Worm (Caenorhabditis elegans) whole organism, L2 larva: ENCODE data around the gene F26A1.8.
A peak's percentile ranks its signal among the peaks of the same experiment; 100 is the strongest.

Experiments used
- F13H6.1 ChIP-seq: sonication (generic microtip); optimal IDR thresholded peaks from 2 replicates; lab custom pipeline; 2016; ENCODE audit warnings: missing genetic modification characterization, missing compliant biosample characterization
- R02D3.7 ChIP-seq: fragments of 150-350 bp; optimal IDR thresholded peaks from 2 replicates; lab custom pipeline; 2014; ENCODE audit warnings: missing biosample characterization, missing genetic modification characterization
- Y55F3AM.14 ChIP-seq: fragments of 200-800 bp; sonication (Bioruptor generic); optimal IDR thresholded peaks from 2 replicates; lab custom pipeline; 2018; ENCODE audit warnings: mild to moderate bottlenecking, missing genetic modification characterization, missing compliant biosample characterization
- ZK546.5 ChIP-seq: sonication (generic microtip); optimal IDR thresholded peaks from 2 replicates; lab custom pipeline; 2017; ENCODE audit warnings: missing biosample characterization, missing genetic modification characterization
- alr-1 ChIP-seq: fragments of 150-350 bp; optimal IDR thresholded peaks from 2 replicates; lab custom pipeline; 2014; ENCODE audit warnings: missing biosample characterization, missing genetic modification characterization
- aly-2 ChIP-seq: fragments of 150-350 bp; optimal IDR thresholded peaks from 2 replicates; lab custom pipeline; 2014; ENCODE audit warnings: missing biosample characterization, missing genetic modification characterization
- ama-1 ChIP-seq: fragments of 150-350 bp; optimal IDR thresholded peaks from 2 replicates; lab custom pipeline; 2018; ENCODE audit warnings: inconsistent platforms
- ceh-82 ChIP-seq: fragments of 150-350 bp; optimal IDR thresholded peaks from 2 replicates; lab custom pipeline; 2014; ENCODE audit warnings: missing biosample characterization, missing genetic modification characterization
- crh-2 ChIP-seq: sonication (generic microtip); optimal IDR thresholded peaks from 2 replicates; lab custom pipeline; 2017; ENCODE audit warnings: missing biosample characterization, missing genetic modification characterization
- egl-27 ChIP-seq: sonication (generic microtip); optimal IDR thresholded peaks from 3 replicates; lab custom pipeline; 2017; ENCODE audit warnings: missing biosample characterization, missing genetic modification reagents, missing genetic modification characterization
- elt-1 ChIP-seq: fragments of 150-350 bp; optimal IDR thresholded peaks from 2 replicates; lab custom pipeline; 2014; ENCODE audit warnings: missing biosample characterization, missing genetic modification characterization
- elt-3 ChIP-seq: sonication (generic microtip); optimal IDR thresholded peaks from 2 replicates; lab custom pipeline; 2017; ENCODE audit warnings: missing biosample characterization, missing genetic modification characterization
- gmeb-1 ChIP-seq: fragments of 150-350 bp; optimal IDR thresholded peaks from 2 replicates; lab custom pipeline; 2014; ENCODE audit warnings: missing biosample characterization, missing genetic modification characterization
- lin-11 ChIP-seq: fragments of 150-350 bp; sonication (generic microtip); optimal IDR thresholded peaks from 2 replicates; lab custom pipeline; 2014; ENCODE audit warnings: missing biosample characterization, missing genetic modification characterization, inconsistent platforms, mixed read lengths
- lin-13 ChIP-seq: fragments of 150-350 bp; optimal IDR thresholded peaks from 2 replicates; lab custom pipeline; 2014; ENCODE audit warnings: missing biosample characterization, missing genetic modification reagents, missing genetic modification characterization
- lin-39 ChIP-seq: fragments of 150-350 bp; optimal IDR thresholded peaks from 2 replicates; lab custom pipeline; 2014; ENCODE audit warnings: missing biosample characterization, missing genetic modification reagents, missing genetic modification characterization
- lsy-2 ChIP-seq, 2 experiments: fragments of 150-350 bp in 1 of 2; sonication (generic microtip) in 1 of 2; optimal IDR thresholded peaks; 2 replicates each; lab custom pipeline; 2014 to 2017; ENCODE audit warnings: missing biosample characterization in 2 of 2, missing genetic modification characterization in 2 of 2
- mab-5 ChIP-seq: fragments of 150-350 bp; optimal IDR thresholded peaks from 2 replicates; lab custom pipeline; 2014; ENCODE audit warnings: missing biosample characterization, missing genetic modification characterization
- mbf-1 ChIP-seq: sonication (generic microtip); optimal IDR thresholded peaks from 2 replicates; lab custom pipeline; 2017; ENCODE audit warnings: missing biosample characterization, missing genetic modification characterization
- mdl-1 ChIP-seq, 2 experiments: fragments of 150-350 bp in 1 of 2; sonication (generic microtip) in 1 of 2; optimal IDR thresholded peaks; 2 replicates each; lab custom pipeline; 2017; ENCODE audit warnings: missing biosample characterization in 2 of 2, missing genetic modification characterization in 2 of 2
- nhr-11 ChIP-seq: fragments of 150-350 bp; optimal IDR thresholded peaks from 2 replicates; lab custom pipeline; 2014; ENCODE audit warnings: missing biosample characterization, missing genetic modification characterization
- nhr-12 ChIP-seq: fragments of 150-350 bp; optimal IDR thresholded peaks from 2 replicates; lab custom pipeline; 2014; ENCODE audit warnings: missing biosample characterization, missing genetic modification characterization
- nhr-129 ChIP-seq: fragments of 150-350 bp; optimal IDR thresholded peaks from 2 replicates; lab custom pipeline; 2014; ENCODE audit warnings: missing biosample characterization, missing genetic modification characterization
- nhr-21 ChIP-seq: fragments of 150-350 bp; optimal IDR thresholded peaks from 2 replicates; lab custom pipeline; 2014; ENCODE audit warnings: missing biosample characterization, missing genetic modification characterization
- nhr-23 ChIP-seq: fragments of 150-350 bp; optimal IDR thresholded peaks from 2 replicates; lab custom pipeline; 2014; ENCODE audit warnings: missing biosample characterization, missing genetic modification reagents, missing genetic modification characterization
- nhr-237 ChIP-seq: fragments of 150-350 bp; optimal IDR thresholded peaks from 2 replicates; lab custom pipeline; 2014; ENCODE audit warnings: missing biosample characterization, missing genetic modification characterization
- nhr-25 ChIP-seq: fragments of 150-350 bp; sonication (generic microtip); optimal IDR thresholded peaks from 3 replicates; lab custom pipeline; 2014; ENCODE audit warnings: missing biosample characterization, missing genetic modification characterization
- nhr-6 ChIP-seq: fragments of 150-350 bp; optimal IDR thresholded peaks from 2 replicates; lab custom pipeline; 2014; ENCODE audit warnings: missing biosample characterization, missing genetic modification characterization
- nhr-77 ChIP-seq: fragments of 150-350 bp; optimal IDR thresholded peaks from 2 replicates; lab custom pipeline; 2014; ENCODE audit warnings: missing biosample characterization, missing genetic modification characterization
- peb-1 ChIP-seq: fragments of 150-350 bp; optimal IDR thresholded peaks from 2 replicates; lab custom pipeline; 2014; ENCODE audit warnings: missing biosample characterization, missing genetic modification characterization
- sem-4 ChIP-seq: fragments of 150-350 bp; optimal IDR thresholded peaks from 2 replicates; lab custom pipeline; 2014; ENCODE audit warnings: missing biosample characterization, missing genetic modification reagents, missing genetic modification characterization
- unc-39 ChIP-seq: fragments of 150-350 bp; optimal IDR thresholded peaks from 2 replicates; lab custom pipeline; 2014; ENCODE audit warnings: missing biosample characterization, missing genetic modification characterization
- unc-55 ChIP-seq: fragments of 150-350 bp; sonication (generic microtip); optimal IDR thresholded peaks from 3 replicates; lab custom pipeline; 2014; ENCODE audit warnings: missing biosample characterization, missing genetic modification reagents, missing genetic modification characterization
- unc-62 ChIP-seq: fragments of 150-350 bp; optimal IDR thresholded peaks from 2 replicates; lab custom pipeline; 2014; ENCODE audit warnings: missing biosample characterization, missing genetic modification reagents, missing genetic modification characterization
- ztf-1 ChIP-seq: fragments of 200-800 bp; sonication (Bioruptor generic); conservative IDR thresholded peaks from 2 replicates; pipeline ENCODE4 v1.3.6; 2022; ENCODE audit warnings: missing genetic modification characterization, missing compliant biosample characterization
- ztf-11 ChIP-seq: sonication (generic microtip); optimal IDR thresholded peaks from 2 replicates; lab custom pipeline; 2017; ENCODE audit warnings: missing biosample characterization, missing genetic modification characterization

Gene F26A1.8

DNA sequence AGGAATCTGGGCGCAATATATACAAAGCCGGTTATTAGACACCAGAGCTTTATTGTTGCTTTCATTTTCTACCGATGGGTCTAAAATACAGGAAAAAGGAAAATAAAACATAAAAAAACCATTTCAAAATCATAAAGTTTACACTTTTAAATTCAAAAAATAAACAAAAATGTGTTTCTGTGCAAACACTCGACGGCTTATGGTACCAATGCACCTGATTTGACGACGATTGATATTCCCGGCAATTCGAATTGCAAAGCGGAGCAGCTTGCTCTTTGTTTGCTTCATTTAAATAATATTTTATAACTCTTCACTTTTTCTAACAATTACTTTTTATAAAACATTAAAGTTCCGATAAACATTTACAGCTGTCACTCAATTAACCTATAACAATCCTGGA, 28.1 kb upstream of the F26A1.8 start, which contains the start of gene F26A1.1:
Gene F26A1.1 (plus strand): TSS at position 369 of the 400 bp plus-strand sequence.
- peak; percentile 6 for TF ChIP-seq gmeb-1 (tag; lab: Kevin White, UChicago)
- no peak for TF ChIP-seq nhr-23 (tag; lab: Kevin White, UChicago)
- peak; percentile 8 for TF ChIP-seq nhr-129 (tag; lab: Kevin White, UChicago)
- TF ChIP-seq crh-2: peak; percentile 5
- TF ChIP-seq unc-55 (GFP tag; lab: Kevin White, UChicago): peak; percentile 54
- TF ChIP-seq lsy-2 (tag; optimal IDR thresholded peaks at IDR 0.05; lab: Kevin White, UChicago): peak in 1 of 2 experiments; percentile 38
- TF ChIP-seq nhr-21: no peak
- TF ChIP-seq ceh-82 (tag; lab: Kevin White, UChicago): no peak
- TF ChIP-seq F13H6.1 (tag; lab: Kevin White, UChicago): no peak

DNA sequence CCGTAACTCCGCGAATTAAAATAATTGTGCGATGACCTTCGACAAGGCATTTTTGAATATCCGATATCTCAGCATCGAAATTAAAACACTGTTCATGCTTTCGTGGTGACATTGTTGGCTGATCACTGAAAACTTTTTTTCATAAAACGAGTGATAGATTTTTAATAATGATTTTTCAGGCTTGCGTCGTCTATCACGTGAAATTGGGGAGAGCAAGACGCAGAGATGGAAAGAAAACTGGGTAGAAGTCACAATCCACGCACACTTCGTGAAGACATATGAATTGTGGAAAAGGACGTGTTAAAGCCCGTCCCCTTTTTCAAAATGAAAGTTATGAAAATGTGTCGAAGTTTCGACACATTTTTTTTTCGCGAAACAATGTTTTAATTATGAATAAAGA, 27.7 kb upstream of the F26A1.8 start, which contains the start of gene nonu-1:
Gene nonu-1 (minus strand): TSS at position 169 of the 400 bp plus-strand sequence.
- TF ChIP-seq unc-39 (tag; lab: Kevin White, UChicago) (no peak), Y55F3AM.14 (GFP tag; lab: Kevin White, UChicago) (no peak), nhr-25 (tag; lab: Kevin White, UChicago) (no peak), peb-1 (tag; lab: Kevin White, UChicago) (no peak), sem-4 (tag; lab: Kevin White, UChicago) (no peak), elt-3 (no peak), nhr-11 (tag; lab: Kevin White, UChicago) (no peak), lin-13 (no peak), nhr-77 (tag; lab: Kevin White, UChicago) (no peak), unc-55 (GFP tag; lab: Kevin White, UChicago) (no peak), nhr-12 (tag; lab: Kevin White, UChicago) (no peak), ztf-1 (no peak), R02D3.7 (no peak), nhr-237 (tag; lab: Kevin White, UChicago) (no peak), mbf-1 (tag; lab: Kevin White, UChicago) (no peak)

DNA sequence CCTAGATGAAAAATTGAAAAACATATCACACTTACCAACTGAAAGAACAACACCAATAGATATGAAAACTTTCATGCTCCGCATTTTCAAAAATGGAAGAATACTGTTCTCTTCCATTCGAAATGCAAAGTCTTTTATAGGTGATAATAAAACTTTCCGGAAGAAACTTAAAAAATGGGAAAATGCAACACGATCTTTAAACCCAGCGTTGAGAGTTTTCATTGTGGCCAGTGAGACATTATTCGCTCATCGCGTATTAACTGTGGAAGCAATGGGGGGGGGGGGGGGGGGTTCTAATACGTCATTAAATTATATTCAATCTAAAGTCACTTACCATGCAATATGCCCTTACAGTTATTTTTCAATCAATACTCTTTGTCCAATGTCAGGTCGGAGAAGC, 22.3 kb upstream of the F26A1.8 start, which contains the start of the genes clec-157 and fkh-5:
Gene clec-157 (minus strand): TSS at position 101 of the 400 bp plus-strand sequence.
Gene fkh-5 (plus strand): TSS at position 336 of the 400 bp plus-strand sequence.
- TF ChIP-seq lin-11 (no peak), R02D3.7 (no peak), ama-1 (no peak), nhr-11 (tag; lab: Kevin White, UChicago) (no peak), nhr-237 (tag; lab: Kevin White, UChicago) (no peak), ztf-1 (no peak), crh-2 (no peak), egl-27 (tag; lab: Kevin White, UChicago) (no peak), nhr-6 (no peak), mab-5 (tag; lab: Kevin White, UChicago) (no peak), elt-1 (tag; lab: Kevin White, UChicago) (no peak), lin-39 (no peak), aly-2 (no peak), mdl-1 (tag; optimal IDR thresholded peaks at IDR 0.05; lab: Kevin White, UChicago) (no peak), mbf-1 (tag; lab: Kevin White, UChicago) (no peak), ztf-11 (tag; lab: Kevin White, UChicago) (no peak), unc-39 (tag; lab: Kevin White, UChicago) (no peak), nhr-21 (no peak)
- TF ChIP-seq, all 48 proteins: peak for 0

DNA sequence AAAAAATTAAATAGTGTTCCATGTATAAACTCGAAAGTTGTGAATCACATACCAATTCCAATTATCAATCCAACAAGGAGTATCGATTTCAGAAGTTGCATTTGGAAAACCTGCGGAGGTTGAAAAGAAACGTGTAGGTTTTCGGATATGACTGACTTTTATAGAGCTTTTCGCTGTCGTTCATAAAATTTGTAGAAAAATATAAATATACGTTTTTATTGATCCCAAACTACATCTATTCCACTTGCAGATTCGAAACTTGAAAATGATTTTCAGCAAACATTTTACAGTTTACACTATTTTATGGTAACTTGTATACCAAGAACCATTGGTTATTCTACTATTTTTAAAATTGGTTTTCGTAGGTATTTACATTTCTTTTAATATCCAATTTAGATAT, 20.1 kb upstream of the F26A1.8 start, which contains the start of gene clec-156:
Gene clec-156 (minus strand): TSS at position 101 of the 400 bp plus-strand sequence.
- no peak for TF ChIP-seq nhr-11 (tag; lab: Kevin White, UChicago)
- no peak for TF ChIP-seq unc-62
- TF ChIP-seq lin-13: no peak
- TF ChIP-seq ceh-82 (tag; lab: Kevin White, UChicago): no peak
- no peak for TF ChIP-seq nhr-12 (tag; lab: Kevin White, UChicago)
- no peak for TF ChIP-seq ZK546.5 (tag; lab: Kevin White, UChicago)
- no peak for TF ChIP-seq Y55F3AM.14 (GFP tag; lab: Kevin White, UChicago)
- TF ChIP-seq nhr-77 (tag; lab: Kevin White, UChicago): no peak
- no peak for TF ChIP-seq F13H6.1 (tag; lab: Kevin White, UChicago)
- no peak for TF ChIP-seq alr-1 (tag; lab: Kevin White, UChicago)
- TF ChIP-seq lin-39: no peak
